Worm (Caenorhabditis elegans) whole organism, L1 larva: ENCODE measurements around the gene T23F11.11.

ENCODE experiments used
- F16B12.6 ChIP-seq: fragments of 150-350 bp; optimal IDR thresholded peaks from 2 replicates; lab custom pipeline; 2014; ENCODE audit warnings: missing biosample characterization, missing genetic modification characterization
- blmp-1 ChIP-seq: fragments of 150-350 bp; optimal IDR thresholded peaks from 2 replicates; lab custom pipeline; 2014; ENCODE audit warnings: missing biosample characterization, missing genetic modification characterization
- ceh-63 ChIP-seq: fragments of 200-800 bp; sonication (Bioruptor generic); optimal IDR thresholded peaks from 2 replicates; lab custom pipeline; 2018; ENCODE audit warnings: mild to moderate bottlenecking, missing genetic modification characterization, missing compliant biosample characterization
- ceh-8 ChIP-seq: fragments of 200-800 bp; sonication (Bioruptor generic); optimal IDR thresholded peaks from 2 replicates; lab custom pipeline; 2018; ENCODE audit warnings: mild to moderate bottlenecking, missing genetic modification characterization, moderate library complexity, missing compliant biosample characterization
- dpl-1 ChIP-seq, 3 experiments: fragments of 150-350 bp in 2 of 3; sonication (generic microtip) in 1 of 3; optimal IDR thresholded peaks; 2 replicates each; lab custom pipeline; 2014 to 2017; ENCODE audit warnings: missing biosample characterization in 3 of 3, missing genetic modification characterization in 3 of 3, missing genetic modification reagents in 3 of 3
- ets-5 ChIP-seq: fragments of 200-800 bp; sonication (Bioruptor generic); IDR thresholded peaks from 2 replicates; pipeline ENCODE4 v1.3.6; 2022; ENCODE audit warnings: missing genetic modification characterization, missing compliant biosample characterization
- hlh-4 ChIP-seq: sonication (generic microtip); optimal IDR thresholded peaks from 2 replicates; lab custom pipeline; 2016; ENCODE audit warnings: mild to moderate bottlenecking, missing genetic modification characterization, missing compliant biosample characterization
- lir-3 ChIP-seq: sonication (generic microtip); optimal IDR thresholded peaks from 2 replicates; lab custom pipeline; 2016; ENCODE audit warnings: mild to moderate bottlenecking, missing genetic modification characterization, moderate library complexity, missing compliant biosample characterization; ENCODE audit not compliant: poor library complexity
- lsy-2 ChIP-seq, 2 experiments: fragments of 150-350 bp; optimal IDR thresholded peaks; 2 replicates each; lab custom pipeline; 2014; ENCODE audit warnings: missing biosample characterization in 2 of 2, missing genetic modification characterization in 2 of 2
- nhr-11 ChIP-seq: fragments of 150-350 bp; optimal IDR thresholded peaks from 2 replicates; lab custom pipeline; 2014; ENCODE audit warnings: missing biosample characterization, missing genetic modification characterization
- nhr-12 ChIP-seq: sonication (generic microtip); optimal IDR thresholded peaks from 2 replicates; lab custom pipeline; 2017; ENCODE audit warnings: missing biosample characterization, missing genetic modification characterization
- nhr-90 ChIP-seq: sonication (generic microtip); optimal IDR thresholded peaks from 2 replicates; lab custom pipeline; 2016; ENCODE audit warnings: mild to moderate bottlenecking, missing genetic modification characterization, missing compliant biosample characterization; ENCODE audit not compliant: poor library complexity
- pax-3 ChIP-seq: fragments of 200-800 bp; sonication (Bioruptor generic); optimal IDR thresholded peaks from 2 replicates; lab custom pipeline; 2018; ENCODE audit warnings: mild to moderate bottlenecking, missing genetic modification characterization, moderate library complexity, missing compliant biosample characterization
- unc-30 ChIP-seq: sonication (generic microtip); optimal IDR thresholded peaks from 2 replicates; lab custom pipeline; 2017; ENCODE audit warnings: missing biosample characterization, missing genetic modification characterization

DNA sequence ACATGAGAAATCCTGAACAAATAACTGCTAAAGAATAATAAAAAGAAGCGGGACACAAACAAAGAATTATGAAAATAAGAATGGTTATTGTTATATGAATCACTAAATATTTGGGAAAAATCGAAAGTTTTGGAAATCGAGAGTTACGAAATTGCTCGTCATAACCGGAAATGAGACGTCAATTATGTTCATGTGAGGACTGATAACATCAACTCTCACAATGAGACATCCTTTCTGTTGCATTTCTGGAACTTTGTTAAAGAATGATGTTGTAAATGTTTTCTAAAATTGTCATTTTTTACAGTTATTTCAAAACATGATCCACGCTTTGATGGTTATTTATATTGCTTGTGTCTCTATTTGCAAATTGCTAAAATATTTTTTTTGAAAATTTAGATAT lies 23.5 kb downstream of the T23F11.11 start, which contains the start of gene T23F11.6:
- TF ChIP-seq ceh-8 (GFP tag; lab: Kevin White, UChicago) (no peak), nhr-11 (tag; lab: Kevin White, UChicago) (no peak), lir-3 (tag; lab: Kevin White, UChicago) (no peak), nhr-12 (tag; lab: Kevin White, UChicago) (no peak), blmp-1 (tag; lab: Kevin White, UChicago) (no peak), hlh-4 (no peak), lsy-2 (tag; optimal IDR thresholded peaks at IDR 0.05; lab: Kevin White, UChicago) (no peak), dpl-1 (GFP tag; optimal IDR thresholded peaks at IDR 0.05; lab: Kevin White, UChicago) (no peak), ets-5 (GFP tag; lab: Robert Waterston, UW) (no peak), F16B12.6 (no peak), ceh-63 (no peak), pax-3 (tag; lab: Kevin White, UChicago) (no peak), unc-30 (tag; lab: Kevin White, UChicago) (no peak), nhr-90 (tag; lab: Kevin White, UChicago) (no peak)
